Worm (Caenorhabditis elegans) whole organism, L4 larva: ENCODE results near the gene T24D5.4.

Experiments used
- D1046.2 ChIP-seq: fragments of 200-800 bp; sonication (Bioruptor generic); IDR thresholded peaks from 2 replicates; pipeline ENCODE4 v1.3.6; 2022; ENCODE audit warnings: missing genetic modification characterization, missing compliant biosample characterization
- ceh-32 ChIP-seq: sonication (generic microtip); optimal IDR thresholded peaks from 2 replicates; lab custom pipeline; 2016; ENCODE audit warnings: mild to moderate bottlenecking, missing genetic modification characterization, missing compliant biosample characterization; ENCODE audit not compliant: poor library complexity
- nhr-42 ChIP-seq: fragments of 200-800 bp; sonication (Bioruptor generic); IDR thresholded peaks from 2 replicates; pipeline ENCODE4 v1.3.6; 2022; ENCODE audit warnings: missing genetic modification characterization, missing compliant biosample characterization

DNA sequence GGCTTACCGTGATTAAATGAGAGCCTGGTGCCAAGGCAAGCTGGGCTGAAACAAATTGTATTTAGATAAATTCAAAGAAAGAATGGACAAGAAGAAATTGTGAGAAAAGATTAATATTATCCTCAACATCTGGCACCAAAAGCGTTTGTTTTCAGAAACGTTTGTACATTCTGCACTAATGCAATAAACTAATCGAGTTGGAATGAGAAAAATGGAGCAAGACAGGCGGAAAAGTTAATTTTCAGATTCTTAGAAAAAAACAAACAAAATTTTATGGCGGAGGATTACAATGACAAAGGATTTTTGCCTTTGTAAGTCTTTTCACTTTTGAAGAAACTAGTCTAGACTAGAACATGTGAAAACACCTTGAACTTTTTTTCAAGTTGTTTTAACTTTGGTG, 45.3 kb upstream of the T24D5.4 start, which contains the start of gene npr-4:
- TF ChIP-seq ceh-32 (no peak), nhr-42 (no peak), D1046.2 (GFP tag; lab: Robert Waterston, UW) (no peak)
